Fruit fly (Drosophila melanogaster) whole organism, pupa: ENCODE results near the gene Cpr72Ea.

Experiments
- CG10348 ChIP-seq: fragments of 200-800 bp; sonication (Bioruptor generic); IDR thresholded peaks from 2 replicates; pipeline ENCODE4 v1.3.6; 2022; ENCODE audit warnings: missing biosample characterization, missing genetic modification characterization
- CG12605 ChIP-seq: fragments of 200-800 bp; sonication (Bioruptor generic); IDR thresholded peaks from 2 replicates; pipeline ENCODE4 v1.3.6; 2022; ENCODE audit warnings: missing biosample characterization, missing genetic modification characterization
- CG13204 ChIP-seq: fragments of 200-800 bp; sonication (Bioruptor generic); optimal IDR thresholded peaks from 2 replicates; lab custom pipeline; 2018; ENCODE audit warnings: missing biosample characterization, mild to moderate bottlenecking, missing genetic modification characterization, moderate library complexity
- CG14655 ChIP-seq: fragments of 200-800 bp; sonication (Bioruptor generic); optimal IDR thresholded peaks from 3 replicates; lab custom pipeline; 2017; ENCODE audit warnings: mild to moderate bottlenecking, missing biosample characterization, missing genetic modification reagents, missing genetic modification characterization
- CG15710 ChIP-seq: fragments of 200-800 bp; sonication (Bioruptor generic); optimal IDR thresholded peaks from 2 replicates; lab custom pipeline; 2018; ENCODE audit warnings: missing biosample characterization, mild to moderate bottlenecking, missing genetic modification characterization, moderate library complexity
- CG17806 ChIP-seq: fragments of 200-800 bp; sonication (Bioruptor generic); optimal IDR thresholded peaks from 2 replicates; lab custom pipeline; 2018; ENCODE audit warnings: missing biosample characterization, mild to moderate bottlenecking, missing genetic modification characterization, moderate library complexity
- CG32121 ChIP-seq: fragments of 200-800 bp; sonication (Bioruptor generic); IDR thresholded peaks from 2 replicates; pipeline ENCODE4 v1.3.6; 2022; ENCODE audit warnings: missing biosample characterization, missing genetic modification characterization
- CG34367 ChIP-seq: fragments of 200-800 bp; sonication (Bioruptor generic); optimal IDR thresholded peaks from 2 replicates; lab custom pipeline; 2018; ENCODE audit warnings: missing biosample characterization, mild to moderate bottlenecking, missing genetic modification characterization
- CG4496 ChIP-seq: fragments of 200-800 bp; sonication (Bioruptor generic); IDR thresholded peaks from 3 replicates; pipeline ENCODE4 v1.3.6; 2022; ENCODE audit warnings: missing biosample characterization, missing genetic modification characterization
- CG8159 ChIP-seq: fragments of 200-800 bp; sonication (Bioruptor generic); optimal IDR thresholded peaks from 3 replicates; lab custom pipeline; 2018; ENCODE audit warnings: missing biosample characterization, mild to moderate bottlenecking, missing genetic modification characterization, moderate library complexity
- CG8301 ChIP-seq: fragments of 200-800 bp; sonication (Bioruptor generic); optimal IDR thresholded peaks from 2 replicates; lab custom pipeline; 2018; ENCODE audit warnings: missing biosample characterization, mild to moderate bottlenecking, missing genetic modification characterization
- CG9948 ChIP-seq: fragments of 200-800 bp; sonication (Bioruptor generic); optimal IDR thresholded peaks from 2 replicates; lab custom pipeline; 2018; ENCODE audit warnings: missing biosample characterization, mild to moderate bottlenecking, missing genetic modification characterization, moderate library complexity
- D1 ChIP-seq: fragments of 200-800 bp; sonication (Bioruptor generic); optimal IDR thresholded peaks from 2 replicates; lab custom pipeline; 2018; ENCODE audit warnings: missing biosample characterization, mild to moderate bottlenecking, missing genetic modification characterization, moderate library complexity
- EcR ChIP-seq: fragments of 200-800 bp; sonication (Bioruptor generic); optimal IDR thresholded peaks from 3 replicates; lab custom pipeline; 2019; ENCODE audit warnings: missing biosample characterization, missing genetic modification characterization, mild to moderate bottlenecking, moderate library complexity, missing genetic modification reagents
- Ets98B ChIP-seq: fragments of 200-800 bp; sonication (Bioruptor generic); IDR thresholded peaks from 2 replicates; pipeline ENCODE4 v1.3.6; 2022; ENCODE audit warnings: missing biosample characterization, missing genetic modification characterization
- Pif1A ChIP-seq: fragments of 200-800 bp; sonication (Bioruptor generic); optimal IDR thresholded peaks from 3 replicates; lab custom pipeline; 2016; ENCODE audit warnings: missing biosample characterization, missing genetic modification characterization
- Pif1B ChIP-seq: fragments of 200-800 bp; sonication (Bioruptor generic); optimal IDR thresholded peaks from 3 replicates; lab custom pipeline; 2016; ENCODE audit warnings: missing biosample characterization, missing genetic modification characterization
- Snoo ChIP-seq: fragments of 200-800 bp; sonication (Bioruptor generic); optimal IDR thresholded peaks from 3 replicates; lab custom pipeline; 2017; ENCODE audit warnings: missing biosample characterization, mild to moderate bottlenecking, missing genetic modification characterization, inconsistent platforms
- fd96Ca ChIP-seq: fragments of 200-800 bp; sonication (Bioruptor generic); IDR thresholded peaks from 3 replicates; pipeline ENCODE4 v1.3.6; 2022; ENCODE audit warnings: missing biosample characterization, missing genetic modification characterization
- gl ChIP-seq: fragments of 200-800 bp; sonication (Bioruptor generic); optimal IDR thresholded peaks from 2 replicates; lab custom pipeline; 2018; ENCODE audit warnings: missing biosample characterization, mild to moderate bottlenecking, missing genetic modification characterization
- rn ChIP-seq: fragments of 200-800 bp; sonication (Bioruptor generic); IDR thresholded peaks from 2 replicates; pipeline ENCODE4 v1.3.6; 2022; ENCODE audit warnings: missing biosample characterization, missing genetic modification characterization

The Cpr72Ea gene

dm6 chr3L:16408609-16409439 lies 46.4 kb downstream of the Cpr72Ea start:
- peak; percentile 74; the same call in 2 of the 3 replicates for TF ChIP-seq CG4496 (GFP tag; lab: Robert Waterston, UW)
- peak; percentile 64 for TF ChIP-seq CG8301 (tag; lab: Kevin White, UChicago)
- peak; percentile 13 for TF ChIP-seq CG9948 (tag; lab: Kevin White, UChicago)
- peak; percentile 59 for TF ChIP-seq CG14655 (GFP tag; lab: Kevin White, UChicago)
- no peak for TF ChIP-seq D1 (tag; lab: Kevin White, UChicago)
- TF ChIP-seq CG12605, result peak; percentile 33; the same call in 1 of the 2 replicates
- peak; percentile 53 for TF ChIP-seq gl (tag; lab: Kevin White, UChicago)
- TF ChIP-seq fd96Ca (GFP tag; lab: Robert Waterston, UW), result peak; percentile 73
- no peak for TF ChIP-seq CG10348 (GFP tag; lab: Robert Waterston, UW)
- TF ChIP-seq CG13204 (GFP tag; lab: Kevin White, UChicago), result peak; percentile 43
- TF ChIP-seq Snoo (tag; lab: Kevin White, UChicago), result peak; percentile 46
- TF ChIP-seq CG17806, result peak; percentile 49
- TF ChIP-seq rn (GFP tag; lab: Robert Waterston, UW), result peak; percentile 23; the same call in 1 of the 2 replicates
- TF ChIP-seq CG8159 (tag; lab: Kevin White, UChicago), result peak; percentile 77
- TF ChIP-seq CG34367 (tag; lab: Kevin White, UChicago), result peak; percentile 20
- TF ChIP-seq Pif1B, result peak; percentile 54
- peak; percentile 44 for TF ChIP-seq Pif1A (GFP tag; lab: Kevin White, UChicago)
- TF ChIP-seq EcR, result peak; percentile 42
- peak; percentile 47 for TF ChIP-seq CG15710 (tag; lab: Kevin White, UChicago)
- TF ChIP-seq Ets98B (GFP tag; lab: Robert Waterston, UW), result 0 out of 2 replicates have a peak, but pooled peaks have one; percentile 51
- no peak; the same call in 1 of the 2 replicates for TF ChIP-seq CG32121

dm6 chr3L:16409440-16410233 lies 47.2 kb downstream of the Cpr72Ea start:
- TF ChIP-seq CG13204 (GFP tag; lab: Kevin White, UChicago), result no peak
- TF ChIP-seq CG8159 (tag; lab: Kevin White, UChicago), result no peak
- TF ChIP-seq D1 (tag; lab: Kevin White, UChicago), result peak; percentile 18
- peak; percentile 90 for TF ChIP-seq EcR

- peak; percentile 81; the same call in 2 of the 3 replicates for TF ChIP-seq fd96Ca (GFP tag; lab: Robert Waterston, UW)
- peak; percentile 84 for TF ChIP-seq CG4496 (GFP tag; lab: Robert Waterston, UW)
- peak; percentile 64 for TF ChIP-seq CG32121
- peak; percentile 89 for TF ChIP-seq Pif1B
- no peak for TF ChIP-seq D1 (tag; lab: Kevin White, UChicago)
- peak; percentile 87 for TF ChIP-seq CG14655 (GFP tag; lab: Kevin White, UChicago)
- TF ChIP-seq CG8301 (tag; lab: Kevin White, UChicago), result peak; percentile 81
- TF ChIP-seq CG12605, result 0 out of 2 replicates have a peak, but pooled peaks have one; percentile 43
- TF ChIP-seq CG10348 (GFP tag; lab: Robert Waterston, UW), result 0 out of 2 replicates have a peak, but pooled peaks have one; percentile 16
- TF ChIP-seq CG13204 (GFP tag; lab: Kevin White, UChicago), result peak; percentile 68
- peak; percentile 94 for TF ChIP-seq Pif1A (GFP tag; lab: Kevin White, UChicago)
- peak; percentile 75 for TF ChIP-seq gl (tag; lab: Kevin White, UChicago)
- peak; percentile 86 for TF ChIP-seq Ets98B (GFP tag; lab: Robert Waterston, UW)
- peak; percentile 83 for TF ChIP-seq CG8159 (tag; lab: Kevin White, UChicago)
- TF ChIP-seq EcR, result peak; percentile 78
- peak; percentile 75 for TF ChIP-seq Snoo (tag; lab: Kevin White, UChicago)
- TF ChIP-seq CG34367 (tag; lab: Kevin White, UChicago), result peak; percentile 80
- peak; percentile 85 for TF ChIP-seq CG15710 (tag; lab: Kevin White, UChicago)
- TF ChIP-seq CG17806, result peak; percentile 88
- peak; percentile 72 for TF ChIP-seq CG9948 (tag; lab: Kevin White, UChicago)
- peak; percentile 45; the same call in 1 of the 2 replicates for TF ChIP-seq rn (GFP tag; lab: Robert Waterston, UW)
Observed at dm6 chr3L:16410234-16411119, 48.1 kb downstream of the Cpr72Ea start.

- TF ChIP-seq fd96Ca (GFP tag; lab: Robert Waterston, UW) (0 out of 3 replicates have a peak, but pooled peaks have one; percentile 9), Ets98B (GFP tag; lab: Robert Waterston, UW) (peak; percentile 62; the same call in 1 of the 2 replicates), rn (GFP tag; lab: Robert Waterston, UW) (no peak), CG17806 (no peak), CG9948 (tag; lab: Kevin White, UChicago) (no peak), CG32121 (peak; percentile 49; the same call in 1 of the 2 replicates), CG8301 (tag; lab: Kevin White, UChicago) (no peak), CG15710 (tag; lab: Kevin White, UChicago) (no peak), Pif1A (GFP tag; lab: Kevin White, UChicago) (no peak), CG4496 (GFP tag; lab: Robert Waterston, UW) (peak; percentile 56), Snoo (tag; lab: Kevin White, UChicago) (peak; percentile 50), CG13204 (GFP tag; lab: Kevin White, UChicago) (no peak), CG14655 (GFP tag; lab: Kevin White, UChicago) (no peak), CG12605 (0 out of 2 replicates have a peak, but pooled peaks have one; percentile 52), Pif1B (peak; percentile 59), CG34367 (tag; lab: Kevin White, UChicago) (peak; percentile 54), EcR (peak; percentile 75), gl (tag; lab: Kevin White, UChicago) (peak; percentile 22), D1 (tag; lab: Kevin White, UChicago) (no peak), CG8159 (tag; lab: Kevin White, UChicago) (peak; percentile 38)
Observed at dm6 chr3L:16411566-16411965, 49.2 kb downstream of the Cpr72Ea start, which contains the start of gene fax. TSS of gene fax (minus strand) at chr3L:16411828.
